Worm (Caenorhabditis elegans): ENCODE results near the gene F21G4.5.

- TF ChIP-seq ama-1 (optimal IDR thresholded peaks at IDR 0.05) (no peak), K02D7.2 (tag; optimal IDR thresholded peaks at IDR 0.05) (no peak)
Observed at ce11 chrX:9948963-9949362, 43.0 kb downstream of the F21G4.5 start, which contains the start of gene nas-37.

Data from whole organism, late embryonic.